Fruit fly (Drosophila melanogaster): Measurements from ENCODE around the gene CG14230.

- TF ChIP-seq pan (optimal IDR thresholded peaks at IDR 0.05) (no peak), psq (optimal IDR thresholded peaks at IDR 0.05) (no peak), usp (GFP tag; optimal IDR thresholded peaks at IDR 0.05) (no peak), Dll (optimal IDR thresholded peaks at IDR 0.05) (peak; percentile 12), CG8478 (optimal IDR thresholded peaks at IDR 0.05) (peak; percentile 6), EcR (GFP tag; optimal IDR thresholded peaks at IDR 0.05) (no peak)
Observed at dm6 chrX:19697255-19697877, 6.6 kb upstream of the CG14230 start.
